Fruit fly (Drosophila melanogaster) whole organism, wandering third instar larva: ENCODE measurements around the gene CG4362.

Source experiments
- Abd-B ChIP-seq: fragments of >200 bp; optimal IDR thresholded peaks from 2 replicates; lab custom pipeline; 2017; ENCODE audit warnings: missing biosample characterization, missing genetic modification characterization
- Dfd ChIP-seq: fragments of >200 bp; optimal IDR thresholded peaks from 2 replicates; lab custom pipeline; 2017; ENCODE audit warnings: missing biosample characterization, missing genetic modification characterization
- Hr83 ChIP-seq: fragments of 200-300 bp; sonication (Bioruptor generic); optimal IDR thresholded peaks from 2 replicates; lab custom pipeline; 2016; ENCODE audit warnings: missing biosample characterization, mild to moderate bottlenecking, missing genetic modification characterization, moderate library complexity; ENCODE audit not compliant: poor library complexity, severe bottlenecking
- Mio ChIP-seq: sonication (Bioruptor generic); optimal IDR thresholded peaks from 2 replicates; lab custom pipeline; 2016; ENCODE audit warnings: missing biosample characterization, missing genetic modification characterization
- N ChIP-seq: fragments of >200 bp; optimal IDR thresholded peaks from 2 replicates; lab custom pipeline; 2018; ENCODE audit warnings: missing biosample characterization, missing external identifiers, missing genetic modification characterization
- OdsH ChIP-seq: fragments of 200-800 bp; sonication (Bioruptor generic); optimal IDR thresholded peaks from 2 replicates; lab custom pipeline; 2016; ENCODE audit warnings: missing biosample characterization, mild to moderate bottlenecking, missing genetic modification characterization
- Sp1 ChIP-seq: fragments of 200-800 bp; sonication (Bioruptor generic); optimal IDR thresholded peaks from 3 replicates; lab custom pipeline; 2019; ENCODE audit warnings: missing biosample characterization, mild to moderate bottlenecking, missing genetic modification characterization, moderate library complexity
- brk ChIP-seq: fragments of 200-800 bp; sonication (Bioruptor generic); optimal IDR thresholded peaks from 2 replicates; lab custom pipeline; 2016; ENCODE audit warnings: missing biosample characterization, mild to moderate bottlenecking, missing genetic modification characterization
- lola ChIP-seq: fragments of >200 bp; optimal IDR thresholded peaks from 2 replicates; lab custom pipeline; 2017; ENCODE audit warnings: missing biosample characterization, missing genetic modification characterization
- pan ChIP-seq: fragments of >200 bp; optimal IDR thresholded peaks from 2 replicates; lab custom pipeline; 2017
- psq ChIP-seq: fragments of 200-800 bp; sonication (Bioruptor generic); optimal IDR thresholded peaks from 3 replicates; lab custom pipeline; 2017; ENCODE audit warnings: missing biosample characterization, mild to moderate bottlenecking, missing genetic modification characterization, moderate library complexity
- usp ChIP-seq: fragments of >200 bp; optimal IDR thresholded peaks from 2 replicates; lab custom pipeline; 2017; ENCODE audit warnings: missing biosample characterization, missing genetic modification characterization

dm6 chr3R:20309661-20310497 lies 2.5 kb upstream of the CG4362 start:
- TF ChIP-seq Hr83 (GFP tag; lab: Kevin White, UChicago) (no peak), pan (lab: Kevin White, UChicago) (no peak), OdsH (GFP tag; lab: Kevin White, UChicago) (peak; percentile 26), Abd-B (GFP tag; lab: Kevin White, UChicago) (no peak), Mio (no peak), lola (GFP tag; lab: Kevin White, UChicago) (no peak), usp (no peak), brk (GFP tag; lab: Kevin White, UChicago) (no peak), Dfd (GFP tag; lab: Kevin White, UChicago) (peak; percentile 50), N (peak; percentile 49), Sp1 (no peak), psq (GFP tag; lab: Kevin White, UChicago) (no peak)
